Worm (Caenorhabditis elegans): ENCODE data around the gene Y53G8AR.9.

ce11 chrIII:3321145-3321544 lies at the start of gene Y53G8AR.9:
- TF ChIP-seq blmp-1 (tag; optimal IDR thresholded peaks at IDR 0.05) (no peak), elt-3 (tag; optimal IDR thresholded peaks at IDR 0.05) (no peak), snpc-4 (tag; optimal IDR thresholded peaks at IDR 0.05) (no peak), mep-1 (tag; optimal IDR thresholded peaks at IDR 0.05) (no peak)
